Fruit fly (Drosophila melanogaster) whole organism, embryonic: Measurements from ENCODE around the gene heix.

Experiments used
- BEAF-32 ChIP-seq: fragments of 200-800 bp; sonication (Bioruptor generic); optimal IDR thresholded peaks from 3 replicates; lab custom pipeline; 2017; ENCODE audit warnings: missing biosample characterization, missing genetic modification characterization, mild to moderate bottlenecking, moderate library complexity, missing genetic modification reagents
- Bdp1 ChIP-seq: fragments of 200-800 bp; sonication (Bioruptor generic); optimal IDR thresholded peaks from 3 replicates; lab custom pipeline; 2016; ENCODE audit warnings: missing biosample characterization, missing genetic modification characterization
- CG10959 ChIP-seq: fragments of 200-800 bp; sonication (Bioruptor generic); IDR thresholded peaks from 2 replicates; pipeline ENCODE4 v1.3.6; 2022; ENCODE audit warnings: missing biosample characterization, missing genetic modification characterization
- CG10979 ChIP-seq: fragments of 200-800 bp; sonication (Bioruptor generic); optimal IDR thresholded peaks from 2 replicates; lab custom pipeline; 2018; ENCODE audit warnings: missing biosample characterization, mild to moderate bottlenecking, missing genetic modification characterization, moderate library complexity
- CG11398 ChIP-seq: fragments of 200-800 bp; sonication (Bioruptor generic); optimal IDR thresholded peaks from 2 replicates; lab custom pipeline; 2016; ENCODE audit warnings: missing biosample characterization, missing genetic modification characterization
- CG12744 ChIP-seq: fragments of 200-800 bp; sonication (Bioruptor generic); optimal IDR thresholded peaks from 2 replicates; lab custom pipeline; 2016; ENCODE audit warnings: missing biosample characterization, missing genetic modification characterization
- CG12769 ChIP-seq: fragments of 200-800 bp; sonication (Bioruptor generic); optimal IDR thresholded peaks from 2 replicates; lab custom pipeline; 2019; ENCODE audit warnings: missing biosample characterization, mild to moderate bottlenecking, missing genetic modification characterization, moderate library complexity
- CG13287 ChIP-seq: fragments of 200-800 bp; sonication (Bioruptor generic); IDR thresholded peaks from 2 replicates; pipeline ENCODE4 v1.3.6; 2022; ENCODE audit warnings: missing biosample characterization, missing genetic modification characterization; ENCODE audit not compliant: partially characterized antibody
- CG14014 ChIP-seq: fragments of 200-800 bp; sonication (Bioruptor generic); IDR thresholded peaks from 2 replicates; pipeline ENCODE4 v1.3.6; 2022; ENCODE audit warnings: missing biosample characterization, missing genetic modification characterization
- CG14050 ChIP-seq: fragments of 200-800 bp; sonication (Bioruptor generic); IDR thresholded peaks from 3 replicates; pipeline ENCODE4 v1.3.6; 2022; ENCODE audit warnings: missing biosample characterization, missing genetic modification characterization
- CG15514 ChIP-seq: fragments of 200-800 bp; sonication (Bioruptor generic); optimal IDR thresholded peaks from 3 replicates; lab custom pipeline; 2017; ENCODE audit warnings: missing biosample characterization, missing genetic modification characterization, mild to moderate bottlenecking, moderate library complexity, missing genetic modification reagents
- CG16815 ChIP-seq: fragments of 200-800 bp; sonication (Bioruptor generic); optimal IDR thresholded peaks from 3 replicates; lab custom pipeline; 2017; ENCODE audit warnings: missing biosample characterization, mild to moderate bottlenecking, missing genetic modification characterization
- CG17612 ChIP-seq: fragments of 200-800 bp; sonication (Bioruptor generic); IDR thresholded peaks from 2 replicates; pipeline ENCODE4 v1.3.6; 2022; ENCODE audit warnings: missing biosample characterization, missing genetic modification characterization
- CG2678 ChIP-seq: fragments of 200-800 bp; sonication (Bioruptor generic); optimal IDR thresholded peaks from 3 replicates; lab custom pipeline; 2019; ENCODE audit warnings: missing biosample characterization, mild to moderate bottlenecking, missing genetic modification characterization, moderate library complexity
- CG3995 ChIP-seq: fragments of 200-800 bp; sonication (Bioruptor generic); optimal IDR thresholded peaks from 3 replicates; lab custom pipeline; 2016; ENCODE audit warnings: missing biosample characterization, missing genetic modification characterization
- CG5245 ChIP-seq: fragments of 200-800 bp; sonication (Bioruptor generic); optimal IDR thresholded peaks from 3 replicates; lab custom pipeline; 2016; ENCODE audit warnings: missing biosample characterization, missing genetic modification characterization
- CG6272 ChIP-seq: fragments of 200-800 bp; sonication (Bioruptor generic); IDR thresholded peaks from 2 replicates; pipeline ENCODE4 v1.3.6; 2022; ENCODE audit warnings: missing biosample characterization, missing genetic modification characterization
- CG7372 ChIP-seq: fragments of 200-800 bp; sonication (Bioruptor generic); IDR thresholded peaks from 2 replicates; pipeline ENCODE4 v1.3.6; 2022; ENCODE audit warnings: missing biosample characterization, missing genetic modification characterization
- D19A ChIP-seq: fragments of 200-800 bp; optimal IDR thresholded peaks from 3 replicates; lab custom pipeline; 2019; ENCODE audit warnings: missing biosample characterization, mild to moderate bottlenecking, missing genetic modification characterization, moderate library complexity
- D19B ChIP-seq: fragments of 200-800 bp; sonication (Bioruptor generic); optimal IDR thresholded peaks from 2 replicates; lab custom pipeline; 2017; ENCODE audit warnings: missing biosample characterization, mild to moderate bottlenecking, missing genetic modification characterization
- Dll ChIP-seq: fragments of 200-800 bp; sonication (Bioruptor generic); IDR thresholded peaks from 4 replicates; pipeline ENCODE4 v1.3.6; 2022; ENCODE audit warnings: missing biosample characterization, missing genetic modification characterization; ENCODE audit not compliant: partially characterized antibody
- Mes4 ChIP-seq: fragments of 200-800 bp; sonication (Bioruptor generic); optimal IDR thresholded peaks from 2 replicates; lab custom pipeline; 2016; ENCODE audit warnings: missing biosample characterization, missing genetic modification characterization
- NC2α ChIP-seq: fragments of 200-800 bp; sonication (Bioruptor generic); optimal IDR thresholded peaks from 2 replicates; lab custom pipeline; 2016; ENCODE audit warnings: missing biosample characterization, missing genetic modification characterization
- NfI ChIP-seq: fragments of 200-800 bp; sonication (Bioruptor generic); optimal IDR thresholded peaks from 3 replicates; lab custom pipeline; 2018; ENCODE audit warnings: missing biosample characterization, mild to moderate bottlenecking, missing genetic modification characterization, moderate library complexity
- PHDP ChIP-seq: fragments of 200-800 bp; sonication (Bioruptor generic); optimal IDR thresholded peaks from 3 replicates; lab custom pipeline; 2018; ENCODE audit warnings: missing biosample characterization, mild to moderate bottlenecking, missing genetic modification characterization, moderate library complexity
- Poxn ChIP-seq: fragments of 200-800 bp; sonication (Bioruptor generic); IDR thresholded peaks from 2 replicates; pipeline ENCODE4 v1.3.6; 2022; ENCODE audit warnings: missing biosample characterization, missing genetic modification characterization
- ap ChIP-seq: fragments of 200-800 bp; sonication (Bioruptor generic); IDR thresholded peaks from 2 replicates; pipeline ENCODE4 v1.3.6; 2022; ENCODE audit warnings: missing biosample characterization, missing genetic modification characterization
- cad ChIP-seq: fragments of >200 bp; optimal IDR thresholded peaks from 2 replicates; lab custom pipeline; 2017; ENCODE audit warnings: missing biosample characterization, missing genetic modification characterization
- corto ChIP-seq: fragments of 200-800 bp; sonication (Bioruptor generic); optimal IDR thresholded peaks from 2 replicates; lab custom pipeline; 2016; ENCODE audit warnings: missing biosample characterization, mild to moderate bottlenecking, missing genetic modification characterization, moderate library complexity
- esg ChIP-seq: fragments of 200-800 bp; sonication (Bioruptor generic); conservative IDR thresholded peaks from 2 replicates; pipeline ENCODE4 v1.3.6; 2022; ENCODE audit warnings: missing biosample characterization, missing genetic modification characterization
- eyg ChIP-seq: fragments of 200-800 bp; sonication (Bioruptor generic); optimal IDR thresholded peaks from 3 replicates; lab custom pipeline; 2016; ENCODE audit warnings: missing biosample characterization, missing genetic modification characterization
- fd96Cb ChIP-seq: fragments of 200-800 bp; sonication (Bioruptor generic); optimal IDR thresholded peaks from 2 replicates; lab custom pipeline; 2018; ENCODE audit warnings: missing biosample characterization, mild to moderate bottlenecking, missing genetic modification characterization, moderate library complexity
- ftz-f1 ChIP-seq: fragments of 200-800 bp; sonication (Bioruptor generic); optimal IDR thresholded peaks from 2 replicates; lab custom pipeline; 2016; ENCODE audit warnings: missing biosample characterization, missing genetic modification characterization
- gsb-n ChIP-seq: fragments of 200-800 bp; sonication (Bioruptor generic); optimal IDR thresholded peaks from 3 replicates; lab custom pipeline; 2018; ENCODE audit warnings: missing biosample characterization, mild to moderate bottlenecking, missing genetic modification characterization
- insv ChIP-seq, 2 experiments: fragments of 200-800 bp; sonication (Bioruptor generic); optimal IDR thresholded peaks; 3 replicates each; lab custom pipeline; 2016 to 2018; ENCODE audit warnings: missing biosample characterization in 2 of 2, missing genetic modification characterization in 2 of 2
- jing ChIP-seq: fragments of 200-800 bp; sonication (Bioruptor generic); optimal IDR thresholded peaks from 2 replicates; lab custom pipeline; 2018; ENCODE audit warnings: missing biosample characterization, mild to moderate bottlenecking, missing genetic modification characterization
- jumu ChIP-seq: fragments of 200-800 bp; sonication (Bioruptor generic); optimal IDR thresholded peaks from 3 replicates; lab custom pipeline; 2016; ENCODE audit warnings: missing biosample characterization, missing genetic modification characterization
- kay ChIP-seq: fragments of 200-800 bp; sonication (Bioruptor generic); optimal IDR thresholded peaks from 2 replicates; lab custom pipeline; 2016; ENCODE audit warnings: missing biosample characterization, missing genetic modification characterization
- knrl ChIP-seq: fragments of 200-800 bp; sonication (Bioruptor generic); IDR thresholded peaks from 3 replicates; pipeline ENCODE4 v1.3.6; 2022; ENCODE audit warnings: missing biosample characterization, missing genetic modification characterization; ENCODE audit not compliant: partially characterized antibody
- lola ChIP-seq, 3 experiments: fragments of >200 bp in 2 of 3; fragments of 200-800 bp in 1 of 3; sonication (Bioruptor generic) in 1 of 3; optimal IDR thresholded peaks; 2 replicates each; lab custom pipeline; 2017 to 2019; ENCODE audit warnings: missing biosample characterization in 3 of 3, missing genetic modification characterization in 3 of 3, mild to moderate bottlenecking in 1 of 3, moderate library complexity in 1 of 3
- lov ChIP-seq, 2 experiments: fragments of 200-800 bp in 1 of 2; fragments of >200 bp in 1 of 2; sonication (Bioruptor generic) in 1 of 2; IDR thresholded peaks in 1 of 2; optimal IDR thresholded peaks in 1 of 2; 2 replicates in 1 of 2; 3 replicates in 1 of 2; pipeline versions ENCODE4 v1.3.6 to Lab custom; 2017 to 2022; ENCODE audit warnings: missing biosample characterization in 1 of 2, missing genetic modification characterization in 1 of 2
- maf-S ChIP-seq: fragments of 200-800 bp; sonication (Bioruptor generic); optimal IDR thresholded peaks from 2 replicates; lab custom pipeline; 2016; ENCODE audit warnings: missing biosample characterization, missing genetic modification characterization
- nau ChIP-seq: fragments of 200-800 bp; sonication (Bioruptor generic); optimal IDR thresholded peaks from 3 replicates; lab custom pipeline; 2017; ENCODE audit warnings: missing biosample characterization, mild to moderate bottlenecking, missing genetic modification characterization, missing genetic modification reagents
- odd ChIP-seq: fragments of 200-800 bp; sonication (Bioruptor generic); optimal IDR thresholded peaks from 2 replicates; lab custom pipeline; 2017; ENCODE audit warnings: missing biosample characterization, mild to moderate bottlenecking, missing genetic modification characterization
- org-1 ChIP-seq: fragments of 200-800 bp; sonication (Bioruptor generic); optimal IDR thresholded peaks from 2 replicates; lab custom pipeline; 2017; ENCODE audit warnings: missing biosample characterization, missing genetic modification characterization
- sd ChIP-seq: fragments of 200-800 bp; sonication (Bioruptor generic); optimal IDR thresholded peaks from 3 replicates; lab custom pipeline; 2018; ENCODE audit warnings: missing biosample characterization, mild to moderate bottlenecking, missing genetic modification characterization, moderate library complexity
- stc ChIP-seq: fragments of 200-800 bp; sonication (Bioruptor generic); IDR thresholded peaks from 2 replicates; pipeline ENCODE4 v1.3.6; 2022; ENCODE audit warnings: missing biosample characterization, missing genetic modification characterization
- toy ChIP-seq: fragments of 200-800 bp; sonication (Bioruptor generic); IDR thresholded peaks from 2 replicates; pipeline ENCODE4 v1.3.6; 2022; ENCODE audit warnings: missing biosample characterization, missing genetic modification characterization
- tx ChIP-seq: fragments of 200-800 bp; sonication (Bioruptor generic); optimal IDR thresholded peaks from 2 replicates; lab custom pipeline; 2016; ENCODE audit warnings: missing biosample characterization, missing genetic modification characterization
- yki ChIP-seq: fragments of >200 bp; optimal IDR thresholded peaks from 3 replicates; lab custom pipeline; 2018
- zf30C ChIP-seq: fragments of 200-800 bp; sonication (Bioruptor generic); optimal IDR thresholded peaks from 3 replicates; lab custom pipeline; 2018; ENCODE audit warnings: missing biosample characterization, mild to moderate bottlenecking, missing genetic modification characterization

heix gene

DNA sequence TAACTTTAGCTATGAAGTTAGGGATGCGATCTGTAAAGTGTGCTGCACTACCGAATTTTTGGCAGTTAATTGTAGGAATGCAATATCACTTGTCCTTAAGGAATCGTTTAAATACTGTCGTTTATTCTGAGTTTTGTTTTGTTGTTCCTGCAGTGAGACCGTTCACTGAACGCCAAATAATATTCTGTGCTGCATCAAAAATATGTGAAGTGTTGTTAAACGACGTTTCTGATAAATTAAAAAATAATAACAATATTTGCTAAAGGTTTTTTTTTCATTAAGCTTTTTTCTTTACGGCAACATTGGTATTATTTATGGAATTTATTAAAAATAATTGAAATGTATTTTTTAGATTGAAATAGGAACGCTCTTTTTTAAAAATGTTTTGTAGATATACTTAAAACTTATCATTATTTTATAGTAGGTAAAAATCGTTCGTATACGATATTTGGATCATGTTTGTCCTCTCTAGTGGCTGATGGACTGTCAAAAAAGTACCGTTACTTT lies 3.2 kb upstream of the heix start, which contains the start of gene GMF (continued):
- TF ChIP-seq nau (GFP tag; lab: Kevin White, UChicago), result no peak
- TF ChIP-seq CG5245 (GFP tag; lab: Kevin White, UChicago), result no peak
- TF ChIP-seq D19A (tag; lab: Kevin White, UChicago), result no peak
- TF ChIP-seq sd (tag; lab: Kevin White, UChicago), result peak; percentile 57
- TF ChIP-seq stc, result no peak
- TF ChIP-seq NfI (GFP tag; lab: Kevin White, UChicago), result no peak
- no peak for TF ChIP-seq CG12769 (tag; lab: Kevin White, UChicago)
- no peak for TF ChIP-seq corto (GFP tag; lab: Kevin White, UChicago)
- TF ChIP-seq CG3995, result peak; percentile 53
- TF ChIP-seq zf30C, result no peak
- peak; percentile 79 for TF ChIP-seq kay (GFP tag; lab: Kevin White, UChicago)
- peak; percentile 47 for TF ChIP-seq CG15514 (GFP tag; lab: Kevin White, UChicago)
- TF ChIP-seq CG17612 (GFP tag; lab: Robert Waterston, UW), result no peak
- TF ChIP-seq jing (GFP tag; lab: Kevin White, UChicago), result no peak
- TF ChIP-seq lola (GFP tag; optimal IDR thresholded peaks at IDR 0.05; lab: Kevin White, UChicago), result peak in 1 of 3 experiments; percentile 62
- TF ChIP-seq Dll, result peak; percentile 66
- peak; percentile 6 for TF ChIP-seq PHDP
- peak; percentile 48 for TF ChIP-seq gsb-n (tag; lab: Kevin White, UChicago)
- no peak for TF ChIP-seq CG7372 (GFP tag; lab: Robert Waterston, UW)
- peak; percentile 63 for TF ChIP-seq CG10979
- TF ChIP-seq fd96Cb, result peak; percentile 33
- no peak for TF ChIP-seq CG6272 (GFP tag; lab: Robert Waterston, UW)
- TF ChIP-seq CG2678 (tag; lab: Kevin White, UChicago), result peak; percentile 69
- no peak for TF ChIP-seq tx (GFP tag; lab: Kevin White, UChicago)
- TF ChIP-seq CG12744 (GFP tag; lab: Kevin White, UChicago), result no peak
- TF ChIP-seq yki (lab: Kevin White, UChicago), result no peak
- TF ChIP-seq CG11398 (GFP tag; lab: Kevin White, UChicago), result no peak
- no peak for TF ChIP-seq ap
- no peak for TF ChIP-seq CG14014
- no peak for TF ChIP-seq esg
- no peak for TF ChIP-seq cad (GFP tag; lab: Kevin White, UChicago)
- 0 out of 2 replicates have a peak, but pooled peaks have one; percentile 25 for TF ChIP-seq CG13287 (GFP tag; lab: Robert Waterston, UW)
- no peak for TF ChIP-seq org-1 (GFP tag; lab: Kevin White, UChicago)
- TF ChIP-seq Bdp1 (GFP tag; lab: Kevin White, UChicago), result no peak
- no peak for TF ChIP-seq ftz-f1 (GFP tag; lab: Kevin White, UChicago)
- no peak for TF ChIP-seq toy
- TF ChIP-seq Poxn (GFP tag; lab: Robert Waterston, UW), result no peak
- TF ChIP-seq knrl (GFP tag; lab: Robert Waterston, UW), result peak; percentile 46; the same call in 2 of the 3 replicates
- no peak for TF ChIP-seq NC2α
- TF ChIP-seq CG10959, result no peak
- peak; percentile 67 for TF ChIP-seq BEAF-32 (GFP tag; lab: Kevin White, UChicago)
- TF ChIP-seq Mes4 (GFP tag; lab: Kevin White, UChicago), result no peak
- no peak for TF ChIP-seq jumu (GFP tag; lab: Kevin White, UChicago)
- peak; percentile 73 for TF ChIP-seq D19B (GFP tag; lab: Kevin White, UChicago)
- no peak for TF ChIP-seq odd (GFP tag; lab: Kevin White, UChicago)
- TF ChIP-seq lov (optimal IDR thresholded peaks at IDR 0.05; lab: Kevin White, UChicago), result no peak
- TF ChIP-seq lov (GFP tag; IDR thresholded peaks at IDR 0.05; lab: Robert Waterston, UW), result no peak
- no peak for TF ChIP-seq CG14050 (GFP tag; lab: Robert Waterston, UW)
- TF ChIP-seq insv (GFP tag; optimal IDR thresholded peaks at IDR 0.05; lab: Kevin White, UChicago), result no peak
- no peak for TF ChIP-seq maf-S (GFP tag; lab: Kevin White, UChicago)
- no peak for TF ChIP-seq CG16815
- no peak for TF ChIP-seq eyg (GFP tag; lab: Kevin White, UChicago)
